Fruit fly (Drosophila melanogaster) whole organism, prepupa: ENCODE measurements around the gene Cpr100A.
A peak's percentile ranks its signal among the peaks of the same experiment; 100 is the strongest.

Experiments
- Blimp-1 ChIP-seq: fragments of 200-800 bp; sonication (Bioruptor generic); optimal IDR thresholded peaks from 3 replicates; lab custom pipeline; 2017; ENCODE audit warnings: missing biosample characterization, missing genetic modification characterization, mild to moderate bottlenecking, moderate library complexity, missing genetic modification reagents
- CG10631 ChIP-seq: fragments of 200-800 bp; sonication (Bioruptor generic); optimal IDR thresholded peaks from 2 replicates; lab custom pipeline; 2016; ENCODE audit warnings: missing biosample characterization, missing genetic modification characterization
- CG11762 ChIP-seq: fragments of 200-800 bp; sonication (Bioruptor generic); optimal IDR thresholded peaks from 3 replicates; lab custom pipeline; 2016; ENCODE audit warnings: missing biosample characterization, missing genetic modification characterization; ENCODE audit not compliant: insufficient read depth
- CG11902 ChIP-seq: fragments of 200-800 bp; sonication (Bioruptor generic); optimal IDR thresholded peaks from 3 replicates; lab custom pipeline; 2016; ENCODE audit warnings: missing biosample characterization, missing genetic modification characterization
- CG15336 ChIP-seq: fragments of 200-800 bp; sonication (Bioruptor generic); IDR thresholded peaks from 2 replicates; pipeline ENCODE4 v1.3.6; 2022; ENCODE audit warnings: missing biosample characterization, missing genetic modification characterization
- CG1621 ChIP-seq: fragments of 200-800 bp; sonication (Bioruptor generic); optimal IDR thresholded peaks from 3 replicates; lab custom pipeline; 2018; ENCODE audit warnings: missing biosample characterization, mild to moderate bottlenecking, missing genetic modification characterization
- CG16779 ChIP-seq: fragments of 200-800 bp; sonication (Bioruptor generic); optimal IDR thresholded peaks from 3 replicates; lab custom pipeline; 2017; ENCODE audit warnings: missing biosample characterization, mild to moderate bottlenecking, missing genetic modification characterization
- CG3032 ChIP-seq: fragments of 200-800 bp; optimal IDR thresholded peaks from 2 replicates; lab custom pipeline; 2019; ENCODE audit warnings: missing biosample characterization, mild to moderate bottlenecking, missing genetic modification characterization, moderate library complexity
- CG31627 ChIP-seq: fragments of 200-800 bp; sonication (Bioruptor generic); optimal IDR thresholded peaks from 3 replicates; lab custom pipeline; 2016; ENCODE audit warnings: missing biosample characterization, missing genetic modification characterization
- CG32006 ChIP-seq: fragments of 200-800 bp; sonication (Bioruptor generic); optimal IDR thresholded peaks from 3 replicates; lab custom pipeline; 2017; ENCODE audit warnings: missing biosample characterization, mild to moderate bottlenecking, missing genetic modification characterization
- CG4318 ChIP-seq: fragments of 200-800 bp; sonication (Bioruptor generic); optimal IDR thresholded peaks from 3 replicates; lab custom pipeline; 2017; ENCODE audit warnings: missing biosample characterization, mild to moderate bottlenecking, missing genetic modification characterization
- CG6276 ChIP-seq: fragments of 200-800 bp; sonication (Bioruptor generic); optimal IDR thresholded peaks from 2 replicates; lab custom pipeline; 2017; ENCODE audit warnings: missing biosample characterization, mild to moderate bottlenecking, missing genetic modification characterization
- CG6792 ChIP-seq: fragments of 200-800 bp; sonication (Bioruptor generic); optimal IDR thresholded peaks from 3 replicates; lab custom pipeline; 2016; ENCODE audit warnings: missing biosample characterization, missing genetic modification characterization
- CG6808 ChIP-seq: fragments of 200-800 bp; sonication (Bioruptor generic); optimal IDR thresholded peaks from 3 replicates; lab custom pipeline; 2017; ENCODE audit warnings: missing biosample characterization, missing genetic modification characterization, mild to moderate bottlenecking, moderate library complexity, missing genetic modification reagents
- CG6854 ChIP-seq: fragments of 200-800 bp; sonication (Bioruptor generic); optimal IDR thresholded peaks from 2 replicates; lab custom pipeline; 2017; ENCODE audit warnings: missing biosample characterization, mild to moderate bottlenecking, missing genetic modification characterization
- CG7368 ChIP-seq: fragments of 200-800 bp; sonication (Bioruptor generic); optimal IDR thresholded peaks from 3 replicates; lab custom pipeline; 2016; ENCODE audit warnings: missing biosample characterization, missing genetic modification characterization
- CG8119 ChIP-seq: fragments of 200-800 bp; sonication (Bioruptor generic); IDR thresholded peaks from 3 replicates; pipeline ENCODE4 v1.3.6; 2022; ENCODE audit warnings: missing biosample characterization, missing genetic modification characterization
- CG8632 ChIP-seq: fragments of 200-800 bp; sonication (Bioruptor generic); optimal IDR thresholded peaks from 3 replicates; lab custom pipeline; 2016; ENCODE audit warnings: missing biosample characterization, missing genetic modification characterization
- CG9139 ChIP-seq: fragments of 200-800 bp; sonication (Bioruptor generic); optimal IDR thresholded peaks from 3 replicates; lab custom pipeline; 2017; ENCODE audit warnings: missing biosample characterization, mild to moderate bottlenecking, missing genetic modification characterization
- Eip75B ChIP-seq: fragments of 200-800 bp; sonication (Bioruptor generic); optimal IDR thresholded peaks from 3 replicates; lab custom pipeline; 2016; ENCODE audit warnings: missing biosample characterization, missing genetic modification characterization
- Eip78C ChIP-seq: fragments of 200-800 bp; sonication (Bioruptor generic); peaks from one replicate; lab custom pipeline; 2016; ENCODE audit warnings: missing biosample characterization, missing genetic modification characterization
- Eip93F ChIP-seq: fragments of 200-800 bp; sonication (Bioruptor generic); optimal IDR thresholded peaks from 2 replicates; lab custom pipeline; 2016; ENCODE audit warnings: missing biosample characterization, mild to moderate bottlenecking, missing genetic modification characterization
- Ets96B ChIP-seq: fragments of 200-800 bp; optimal IDR thresholded peaks from 2 replicates; lab custom pipeline; 2019; ENCODE audit warnings: missing biosample characterization, mild to moderate bottlenecking, missing genetic modification characterization, moderate library complexity
- Gug ChIP-seq: fragments of 200-800 bp; sonication (Bioruptor generic); IDR thresholded peaks from 2 replicates; pipeline ENCODE4 v1.3.6; 2022; ENCODE audit warnings: missing biosample characterization, missing genetic modification characterization
- Hr38 ChIP-seq: sonication (Bioruptor generic); optimal IDR thresholded peaks from 2 replicates; lab custom pipeline; 2016; ENCODE audit warnings: missing biosample characterization, missing genetic modification characterization
- Hr39 ChIP-seq: fragments of 200-800 bp; sonication (Bioruptor generic); optimal IDR thresholded peaks from 2 replicates; lab custom pipeline; 2016; ENCODE audit warnings: missing biosample characterization, missing genetic modification characterization
- Hr4 ChIP-seq: fragments of 200-800 bp; sonication (Bioruptor generic); optimal IDR thresholded peaks from 3 replicates; lab custom pipeline; 2016; ENCODE audit warnings: missing biosample characterization, missing genetic modification characterization
- Lpt ChIP-seq: fragments of 200-800 bp; sonication (Bioruptor generic); optimal IDR thresholded peaks from 3 replicates; lab custom pipeline; 2016; ENCODE audit warnings: missing biosample characterization, missing genetic modification characterization
- Met ChIP-seq: fragments of 200-800 bp; sonication (Bioruptor generic); optimal IDR thresholded peaks from 3 replicates; lab custom pipeline; 2016; ENCODE audit warnings: missing biosample characterization, missing genetic modification characterization
- Smox ChIP-seq: fragments of 200-800 bp; sonication (Bioruptor generic); optimal IDR thresholded peaks from 3 replicates; lab custom pipeline; 2016; ENCODE audit warnings: missing biosample characterization, missing genetic modification characterization
- Sox102F ChIP-seq: fragments of 200-800 bp; sonication (Bioruptor generic); optimal IDR thresholded peaks from 2 replicates; lab custom pipeline; 2016; ENCODE audit warnings: missing biosample characterization, mild to moderate bottlenecking, missing genetic modification characterization
- Sox14 ChIP-seq: fragments of 200-800 bp; sonication (Bioruptor generic); optimal IDR thresholded peaks from 3 replicates; lab custom pipeline; 2016; ENCODE audit warnings: missing biosample characterization, missing genetic modification characterization
- achi ChIP-seq: fragments of 200-800 bp; sonication (Bioruptor generic); optimal IDR thresholded peaks from 3 replicates; lab custom pipeline; 2016; ENCODE audit warnings: missing biosample characterization, missing genetic modification characterization
- acj6 ChIP-seq: fragments of 200-800 bp; sonication (Bioruptor generic); optimal IDR thresholded peaks from 3 replicates; lab custom pipeline; 2016; ENCODE audit warnings: missing biosample characterization, missing genetic modification characterization
- dac ChIP-seq: fragments of 200-800 bp; sonication (Bioruptor generic); optimal IDR thresholded peaks from 2 replicates; lab custom pipeline; 2017; ENCODE audit warnings: missing biosample characterization, mild to moderate bottlenecking, missing genetic modification characterization
- eg ChIP-seq: fragments of 200-800 bp; sonication (Bioruptor generic); IDR thresholded peaks from 3 replicates; pipeline ENCODE4 v1.3.6; 2022; ENCODE audit warnings: missing biosample characterization, missing genetic modification characterization
- fd85E ChIP-seq: fragments of 200-800 bp; sonication (Bioruptor generic); optimal IDR thresholded peaks from 3 replicates; lab custom pipeline; 2016; ENCODE audit warnings: missing biosample characterization, missing genetic modification characterization
- fkh ChIP-seq: fragments of 200-800 bp; sonication (Bioruptor generic); optimal IDR thresholded peaks from 3 replicates; lab custom pipeline; 2017; ENCODE audit warnings: missing biosample characterization, mild to moderate bottlenecking, missing genetic modification characterization, moderate library complexity
- lz ChIP-seq: fragments of 200-800 bp; sonication (Bioruptor generic); optimal IDR thresholded peaks from 3 replicates; lab custom pipeline; 2016; ENCODE audit warnings: missing biosample characterization, missing genetic modification characterization
- net ChIP-seq: fragments of 200-800 bp; sonication (Bioruptor generic); optimal IDR thresholded peaks from 3 replicates; lab custom pipeline; 2016; ENCODE audit warnings: missing biosample characterization, missing genetic modification characterization
- salr ChIP-seq, 2 experiments: fragments of 200-800 bp; sonication (Bioruptor generic); optimal IDR thresholded peaks; 3 replicates each; lab custom pipeline; 2016 to 2018; ENCODE audit warnings: missing biosample characterization in 2 of 2, missing genetic modification characterization in 2 of 2, mild to moderate bottlenecking in 1 of 2
- spab ChIP-seq: fragments of 200-800 bp; sonication (Bioruptor generic); optimal IDR thresholded peaks from 2 replicates; lab custom pipeline; 2017; ENCODE audit warnings: missing biosample characterization, mild to moderate bottlenecking, missing genetic modification characterization, missing genetic modification reagents
- ss ChIP-seq, 2 experiments: fragments of 200-800 bp; sonication (Bioruptor generic); optimal IDR thresholded peaks; 2 replicates in 1 of 2; 3 replicates in 1 of 2; lab custom pipeline; 2017 to 2018; ENCODE audit warnings: mild to moderate bottlenecking in 2 of 2, missing biosample characterization in 2 of 2, missing genetic modification characterization in 2 of 2, moderate library complexity in 1 of 2
- svp ChIP-seq: fragments of 200-800 bp; sonication (Bioruptor generic); peaks from one replicate; lab custom pipeline; 2016; ENCODE audit warnings: missing biosample characterization, missing genetic modification characterization
- topi ChIP-seq: fragments of 200-800 bp; sonication (Bioruptor generic); optimal IDR thresholded peaks from 3 replicates; lab custom pipeline; 2016; ENCODE audit warnings: missing biosample characterization, missing genetic modification characterization
- vri ChIP-seq: fragments of 200-800 bp; sonication (Bioruptor generic); optimal IDR thresholded peaks from 3 replicates; lab custom pipeline; 2016; ENCODE audit warnings: missing biosample characterization, mild to moderate bottlenecking, missing genetic modification characterization

Gene Cpr100A

dm6 chr3R:30888550-30889259, 21.4 kb downstream of the Cpr100A start, which contains the start of gene Sap-r (continued):
- no peak for TF ChIP-seq CG6808 (GFP tag; lab: Kevin White, UChicago)
- no peak for TF ChIP-seq Hr39 (GFP tag; lab: Kevin White, UChicago)
- TF ChIP-seq Sox102F: no peak
- no peak for TF ChIP-seq Hr4 (GFP tag; lab: Kevin White, UChicago)
- TF ChIP-seq fkh (GFP tag; lab: Kevin White, UChicago): peak; percentile 77
- TF ChIP-seq Sox14 (GFP tag; lab: Kevin White, UChicago): no peak
- no peak for TF ChIP-seq Ets96B (tag; lab: Kevin White, UChicago)
- no peak for TF ChIP-seq Eip93F (GFP tag; lab: Kevin White, UChicago)
- TF ChIP-seq eg: no peak
- TF ChIP-seq CG6276: no peak
- peak; percentile 38 for TF ChIP-seq Eip75B (GFP tag; lab: Kevin White, UChicago)
- peak; percentile 53 for TF ChIP-seq CG6854 (GFP tag; lab: Kevin White, UChicago)
- TF ChIP-seq CG6792 (GFP tag; lab: Kevin White, UChicago): no peak
- no peak for TF ChIP-seq CG32006 (GFP tag; lab: Kevin White, UChicago)
- peak; percentile 61 for TF ChIP-seq svp (GFP tag; lab: Kevin White, UChicago)
- TF ChIP-seq topi (GFP tag; lab: Kevin White, UChicago): peak; percentile 6
- TF ChIP-seq CG3032 (tag; lab: Kevin White, UChicago): no peak
- no peak for TF ChIP-seq acj6 (GFP tag; lab: Kevin White, UChicago)
- no peak for TF ChIP-seq net (GFP tag; lab: Kevin White, UChicago)
- TF ChIP-seq Gug (GFP tag; lab: Robert Waterston, UW): no peak
- no peak for TF ChIP-seq CG10631
- no peak for TF ChIP-seq CG7368
- no peak for TF ChIP-seq dac (GFP tag; lab: Kevin White, UChicago)
- TF ChIP-seq CG1621: no peak
- TF ChIP-seq Blimp-1 (GFP tag; lab: Kevin White, UChicago): no peak
- no peak for TF ChIP-seq CG8632
- no peak for TF ChIP-seq spab
- peak; percentile 15 for TF ChIP-seq Smox (GFP tag; lab: Kevin White, UChicago)
- no peak for TF ChIP-seq lz (GFP tag; lab: Kevin White, UChicago)
- no peak for TF ChIP-seq salr (GFP tag; optimal IDR thresholded peaks at IDR 0.05; lab: Kevin White, UChicago)
- no peak for TF ChIP-seq CG4318 (GFP tag; lab: Kevin White, UChicago)
- no peak for TF ChIP-seq CG11902 (GFP tag; lab: Kevin White, UChicago)
- TF ChIP-seq CG8119 (GFP tag; lab: Robert Waterston, UW): no peak
- TF ChIP-seq Met (GFP tag; lab: Kevin White, UChicago): no peak
- TF ChIP-seq Hr38 (GFP tag; lab: Kevin White, UChicago): no peak
- TF ChIP-seq CG16779: peak; percentile 22
- no peak for TF ChIP-seq fd85E (GFP tag; lab: Kevin White, UChicago)
- peak; percentile 47 to 52 for TF ChIP-seq ss (GFP tag; optimal IDR thresholded peaks at IDR 0.05; lab: Kevin White, UChicago)

dm6 chr3R:30890045-30890444, 22.7 kb downstream of the Cpr100A start:
- TF ChIP-seq Lpt (GFP tag; lab: Kevin White, UChicago) (no peak), spab (no peak), Gug (GFP tag; lab: Robert Waterston, UW) (no peak; the same call in 1 of the 2 replicates), fkh (GFP tag; lab: Kevin White, UChicago) (no peak), CG15336 (peak; percentile 70), Eip78C (peak; percentile 72), CG9139 (GFP tag; lab: Kevin White, UChicago) (no peak), acj6 (GFP tag; lab: Kevin White, UChicago) (peak; percentile 23), fd85E (GFP tag; lab: Kevin White, UChicago) (no peak), CG8119 (GFP tag; lab: Robert Waterston, UW) (no peak), CG7368 (no peak), eg (peak; percentile 75), CG6792 (GFP tag; lab: Kevin White, UChicago) (peak; percentile 29), CG11762 (no peak), svp (GFP tag; lab: Kevin White, UChicago) (peak; percentile 44), Smox (GFP tag; lab: Kevin White, UChicago) (peak; percentile 19), lz (GFP tag; lab: Kevin White, UChicago) (peak; percentile 17), vri (GFP tag; lab: Kevin White, UChicago) (no peak), Ets96B (tag; lab: Kevin White, UChicago) (no peak), CG3032 (tag; lab: Kevin White, UChicago) (no peak), CG32006 (GFP tag; lab: Kevin White, UChicago) (no peak), achi (GFP tag; lab: Kevin White, UChicago) (peak; percentile 32), CG6854 (GFP tag; lab: Kevin White, UChicago) (no peak), CG6808 (GFP tag; lab: Kevin White, UChicago) (no peak), CG10631 (peak; percentile 18), Blimp-1 (GFP tag; lab: Kevin White, UChicago) (no peak), Hr4 (GFP tag; lab: Kevin White, UChicago) (no peak), CG4318 (GFP tag; lab: Kevin White, UChicago) (no peak), CG31627 (GFP tag; lab: Kevin White, UChicago) (peak; percentile 34), CG16779 (no peak)
